Fruit fly (Drosophila melanogaster) whole organism, prepupa: Measurements from ENCODE around the gene Ntf-2.

Experiments
- Blimp-1 ChIP-seq: fragments of 200-800 bp; sonication (Bioruptor generic); optimal IDR thresholded peaks from 3 replicates; lab custom pipeline; 2017; ENCODE audit warnings: missing biosample characterization, missing genetic modification characterization, mild to moderate bottlenecking, moderate library complexity, missing genetic modification reagents
- CG10631 ChIP-seq: fragments of 200-800 bp; sonication (Bioruptor generic); optimal IDR thresholded peaks from 2 replicates; lab custom pipeline; 2016; ENCODE audit warnings: missing biosample characterization, missing genetic modification characterization
- CG10669 ChIP-seq: fragments of 200-800 bp; sonication (Bioruptor generic); optimal IDR thresholded peaks from 3 replicates; lab custom pipeline; 2018; ENCODE audit warnings: missing biosample characterization, mild to moderate bottlenecking, missing genetic modification characterization, moderate library complexity
- CG11762 ChIP-seq: fragments of 200-800 bp; sonication (Bioruptor generic); optimal IDR thresholded peaks from 3 replicates; lab custom pipeline; 2016; ENCODE audit warnings: missing biosample characterization, missing genetic modification characterization; ENCODE audit not compliant: insufficient read depth
- CG1621 ChIP-seq: fragments of 200-800 bp; sonication (Bioruptor generic); optimal IDR thresholded peaks from 3 replicates; lab custom pipeline; 2018; ENCODE audit warnings: missing biosample characterization, mild to moderate bottlenecking, missing genetic modification characterization
- CG16779 ChIP-seq: fragments of 200-800 bp; sonication (Bioruptor generic); optimal IDR thresholded peaks from 3 replicates; lab custom pipeline; 2017; ENCODE audit warnings: missing biosample characterization, mild to moderate bottlenecking, missing genetic modification characterization
- CG3032 ChIP-seq: fragments of 200-800 bp; optimal IDR thresholded peaks from 2 replicates; lab custom pipeline; 2019; ENCODE audit warnings: missing biosample characterization, mild to moderate bottlenecking, missing genetic modification characterization, moderate library complexity
- CG32006 ChIP-seq: fragments of 200-800 bp; sonication (Bioruptor generic); optimal IDR thresholded peaks from 3 replicates; lab custom pipeline; 2017; ENCODE audit warnings: missing biosample characterization, mild to moderate bottlenecking, missing genetic modification characterization
- CG34406 ChIP-seq: fragments of 200-800 bp; sonication (Bioruptor generic); optimal IDR thresholded peaks from 3 replicates; lab custom pipeline; 2016; ENCODE audit warnings: missing biosample characterization, missing genetic modification characterization
- CG4318 ChIP-seq: fragments of 200-800 bp; sonication (Bioruptor generic); optimal IDR thresholded peaks from 3 replicates; lab custom pipeline; 2017; ENCODE audit warnings: missing biosample characterization, mild to moderate bottlenecking, missing genetic modification characterization
- CG6276 ChIP-seq: fragments of 200-800 bp; sonication (Bioruptor generic); optimal IDR thresholded peaks from 2 replicates; lab custom pipeline; 2017; ENCODE audit warnings: missing biosample characterization, mild to moderate bottlenecking, missing genetic modification characterization
- CG6792 ChIP-seq: fragments of 200-800 bp; sonication (Bioruptor generic); optimal IDR thresholded peaks from 3 replicates; lab custom pipeline; 2016; ENCODE audit warnings: missing biosample characterization, missing genetic modification characterization
- CG6808 ChIP-seq: fragments of 200-800 bp; sonication (Bioruptor generic); optimal IDR thresholded peaks from 3 replicates; lab custom pipeline; 2017; ENCODE audit warnings: missing biosample characterization, missing genetic modification characterization, mild to moderate bottlenecking, moderate library complexity, missing genetic modification reagents
- CG6854 ChIP-seq: fragments of 200-800 bp; sonication (Bioruptor generic); optimal IDR thresholded peaks from 2 replicates; lab custom pipeline; 2017; ENCODE audit warnings: missing biosample characterization, mild to moderate bottlenecking, missing genetic modification characterization
- CG7368 ChIP-seq: fragments of 200-800 bp; sonication (Bioruptor generic); optimal IDR thresholded peaks from 3 replicates; lab custom pipeline; 2016; ENCODE audit warnings: missing biosample characterization, missing genetic modification characterization
- CG8119 ChIP-seq: fragments of 200-800 bp; sonication (Bioruptor generic); IDR thresholded peaks from 3 replicates; pipeline ENCODE4 v1.3.6; 2022; ENCODE audit warnings: missing biosample characterization, missing genetic modification characterization
- CG8319 ChIP-seq: fragments of 200-800 bp; sonication (Bioruptor generic); optimal IDR thresholded peaks from 3 replicates; lab custom pipeline; 2016; ENCODE audit warnings: missing biosample characterization, missing genetic modification characterization
- CG8632 ChIP-seq: fragments of 200-800 bp; sonication (Bioruptor generic); optimal IDR thresholded peaks from 3 replicates; lab custom pipeline; 2016; ENCODE audit warnings: missing biosample characterization, missing genetic modification characterization
- CG9139 ChIP-seq: fragments of 200-800 bp; sonication (Bioruptor generic); optimal IDR thresholded peaks from 3 replicates; lab custom pipeline; 2017; ENCODE audit warnings: missing biosample characterization, mild to moderate bottlenecking, missing genetic modification characterization
- Eip75B ChIP-seq: fragments of 200-800 bp; sonication (Bioruptor generic); optimal IDR thresholded peaks from 3 replicates; lab custom pipeline; 2016; ENCODE audit warnings: missing biosample characterization, missing genetic modification characterization
- Ets21C ChIP-seq: fragments of 200-800 bp; sonication (Bioruptor generic); optimal IDR thresholded peaks from 3 replicates; lab custom pipeline; 2016; ENCODE audit warnings: missing biosample characterization, missing genetic modification characterization
- Ets96B ChIP-seq: fragments of 200-800 bp; optimal IDR thresholded peaks from 2 replicates; lab custom pipeline; 2019; ENCODE audit warnings: missing biosample characterization, mild to moderate bottlenecking, missing genetic modification characterization, moderate library complexity
- Gug ChIP-seq: fragments of 200-800 bp; sonication (Bioruptor generic); IDR thresholded peaks from 2 replicates; pipeline ENCODE4 v1.3.6; 2022; ENCODE audit warnings: missing biosample characterization, missing genetic modification characterization
- Hr39 ChIP-seq: fragments of 200-800 bp; sonication (Bioruptor generic); optimal IDR thresholded peaks from 2 replicates; lab custom pipeline; 2016; ENCODE audit warnings: missing biosample characterization, missing genetic modification characterization
- Met ChIP-seq: fragments of 200-800 bp; sonication (Bioruptor generic); optimal IDR thresholded peaks from 3 replicates; lab custom pipeline; 2016; ENCODE audit warnings: missing biosample characterization, missing genetic modification characterization
- OdsH ChIP-seq: fragments of 200-800 bp; sonication (Bioruptor generic); optimal IDR thresholded peaks from 3 replicates; lab custom pipeline; 2016; ENCODE audit warnings: missing biosample characterization, missing genetic modification characterization
- Smox ChIP-seq: fragments of 200-800 bp; sonication (Bioruptor generic); optimal IDR thresholded peaks from 3 replicates; lab custom pipeline; 2016; ENCODE audit warnings: missing biosample characterization, missing genetic modification characterization
- Sox15 ChIP-seq: fragments of 200-800 bp; sonication (Bioruptor generic); optimal IDR thresholded peaks from 3 replicates; lab custom pipeline; 2016; ENCODE audit warnings: missing biosample characterization, missing genetic modification characterization
- achi ChIP-seq: fragments of 200-800 bp; sonication (Bioruptor generic); optimal IDR thresholded peaks from 3 replicates; lab custom pipeline; 2016; ENCODE audit warnings: missing biosample characterization, missing genetic modification characterization
- acj6 ChIP-seq: fragments of 200-800 bp; sonication (Bioruptor generic); optimal IDR thresholded peaks from 3 replicates; lab custom pipeline; 2016; ENCODE audit warnings: missing biosample characterization, missing genetic modification characterization
- dsx ChIP-seq: fragments of 200-800 bp; optimal IDR thresholded peaks from 3 replicates; lab custom pipeline; 2019; ENCODE audit warnings: missing biosample characterization, mild to moderate bottlenecking, missing genetic modification characterization, moderate library complexity; ENCODE audit not compliant: poor library complexity, severe bottlenecking
- eg ChIP-seq: fragments of 200-800 bp; sonication (Bioruptor generic); IDR thresholded peaks from 3 replicates; pipeline ENCODE4 v1.3.6; 2022; ENCODE audit warnings: missing biosample characterization, missing genetic modification characterization
- esn ChIP-seq: fragments of 200-800 bp; sonication (Bioruptor generic); optimal IDR thresholded peaks from 2 replicates; lab custom pipeline; 2016; ENCODE audit warnings: missing biosample characterization, mild to moderate bottlenecking, missing genetic modification characterization, moderate library complexity
- lz ChIP-seq: fragments of 200-800 bp; sonication (Bioruptor generic); optimal IDR thresholded peaks from 3 replicates; lab custom pipeline; 2016; ENCODE audit warnings: missing biosample characterization, missing genetic modification characterization
- net ChIP-seq: fragments of 200-800 bp; sonication (Bioruptor generic); optimal IDR thresholded peaks from 3 replicates; lab custom pipeline; 2016; ENCODE audit warnings: missing biosample characterization, missing genetic modification characterization
- pdm3 ChIP-seq: fragments of 200-800 bp; sonication (Bioruptor generic); optimal IDR thresholded peaks from 3 replicates; lab custom pipeline; 2016; ENCODE audit warnings: missing biosample characterization, missing genetic modification characterization
- spab ChIP-seq: fragments of 200-800 bp; sonication (Bioruptor generic); optimal IDR thresholded peaks from 2 replicates; lab custom pipeline; 2017; ENCODE audit warnings: missing biosample characterization, mild to moderate bottlenecking, missing genetic modification characterization, missing genetic modification reagents
- svp ChIP-seq: fragments of 200-800 bp; sonication (Bioruptor generic); peaks from one replicate; lab custom pipeline; 2016; ENCODE audit warnings: missing biosample characterization, missing genetic modification characterization
- topi ChIP-seq: fragments of 200-800 bp; sonication (Bioruptor generic); optimal IDR thresholded peaks from 3 replicates; lab custom pipeline; 2016; ENCODE audit warnings: missing biosample characterization, missing genetic modification characterization
- vri ChIP-seq: fragments of 200-800 bp; sonication (Bioruptor generic); optimal IDR thresholded peaks from 3 replicates; lab custom pipeline; 2016; ENCODE audit warnings: missing biosample characterization, mild to moderate bottlenecking, missing genetic modification characterization

The Ntf-2 gene

dm6 chrX:21035938-21036324, 662 bp downstream of the Ntf-2 start (continued):
- TF ChIP-seq CG7368 (GFP tag; lab: Kevin White, UChicago) (no peak), CG6808 (no peak), Ets96B (no peak), CG6854 (GFP tag; lab: Kevin White, UChicago) (no peak), achi (no peak), dsx (GFP tag; lab: Kevin White, UChicago) (no peak)

DNA sequence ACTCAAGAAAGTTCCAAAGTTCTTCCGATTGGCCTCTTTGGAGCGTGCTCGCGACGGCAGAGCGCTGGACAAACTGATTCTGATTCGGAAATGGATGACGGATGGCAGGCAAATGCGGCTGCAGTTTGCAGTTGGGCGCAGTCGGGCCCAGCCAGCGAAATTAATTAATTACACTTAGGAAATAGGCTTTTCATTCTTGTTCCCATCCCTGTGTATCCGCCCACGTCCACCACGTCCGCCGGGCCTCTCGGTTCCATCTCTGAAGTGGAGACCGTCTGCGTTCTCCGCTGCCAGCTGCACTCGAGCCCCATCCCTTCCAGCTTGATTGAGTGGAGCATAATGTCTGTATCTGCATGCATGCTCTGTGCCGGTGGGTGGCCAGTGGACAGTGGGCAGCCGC, 5.2 kb downstream of the Ntf-2 start, which contains the start of gene CG15449:
CG15449 (minus strand) TSS at position 101 of the 400 bp plus-strand sequence.
- TF ChIP-seq CG6792 (GFP tag; lab: Kevin White, UChicago), result no peak
- TF ChIP-seq CG3032 (tag; lab: Kevin White, UChicago), result no peak
- no peak for TF ChIP-seq Blimp-1 (GFP tag; lab: Kevin White, UChicago)
- TF ChIP-seq net (GFP tag; lab: Kevin White, UChicago), result no peak
- no peak for TF ChIP-seq Sox15
- no peak for TF ChIP-seq CG8119 (GFP tag; lab: Robert Waterston, UW)
- no peak for TF ChIP-seq dsx (GFP tag; lab: Kevin White, UChicago)
- TF ChIP-seq vri (GFP tag; lab: Kevin White, UChicago), result no peak
- TF ChIP-seq topi, result no peak
- no peak for TF ChIP-seq eg (GFP tag; lab: Robert Waterston, UW)
- TF ChIP-seq CG11762 (GFP tag; lab: Kevin White, UChicago), result no peak
- no peak for TF ChIP-seq Ets96B
- no peak for TF ChIP-seq OdsH
- TF ChIP-seq, all 60 proteins: peak for 0

DNA sequence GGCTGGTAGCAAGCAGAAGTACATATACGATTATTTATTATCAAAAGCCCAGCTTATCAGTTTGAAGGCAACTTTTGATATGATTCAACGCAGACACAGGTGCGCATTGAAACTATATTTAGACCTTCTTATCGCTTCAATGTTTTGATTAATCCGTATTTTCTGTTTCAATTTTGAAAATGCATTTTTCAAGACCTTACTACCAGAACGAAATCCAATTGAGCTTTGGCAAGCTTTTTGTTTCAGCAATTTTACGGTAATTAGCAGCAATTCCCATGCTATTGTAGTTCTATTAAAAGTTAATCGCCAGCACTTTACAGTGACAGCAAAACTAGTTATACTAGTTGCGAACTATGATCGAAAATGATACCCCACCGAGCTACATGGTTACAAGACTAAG, 6.6 kb downstream of the Ntf-2 start, which contains the start of gene Mgstl:
Mgstl (plus strand) TSS at position 301 of the 400 bp plus-strand sequence.
- no peak for TF ChIP-seq CG9139
- TF ChIP-seq CG4318 (GFP tag; lab: Kevin White, UChicago), result no peak
- no peak for TF ChIP-seq CG8632 (GFP tag; lab: Kevin White, UChicago)
- no peak for TF ChIP-seq OdsH
- no peak for TF ChIP-seq CG6854 (GFP tag; lab: Kevin White, UChicago)
- no peak for TF ChIP-seq Smox (GFP tag; lab: Kevin White, UChicago)
- no peak for TF ChIP-seq CG6276
- TF ChIP-seq CG10669 (GFP tag; lab: Kevin White, UChicago), result no peak
- TF ChIP-seq CG16779 (tag; lab: Kevin White, UChicago), result no peak

dm6 chrX:21042638-21043513, 7.6 kb downstream of the Ntf-2 start:
- TF ChIP-seq Hr39 (GFP tag; lab: Kevin White, UChicago) (peak; percentile 28), CG10669 (GFP tag; lab: Kevin White, UChicago) (peak; percentile 83), CG6276 (peak; percentile 90), pdm3 (GFP tag; lab: Kevin White, UChicago) (peak; percentile 71), Blimp-1 (GFP tag; lab: Kevin White, UChicago) (peak; percentile 63), CG34406 (peak; percentile 86), Gug (GFP tag; lab: Robert Waterston, UW) (peak; percentile 90), spab (peak; percentile 75), CG10631 (GFP tag; lab: Kevin White, UChicago) (peak; percentile 79), Met (peak; percentile 80), CG32006 (GFP tag; lab: Kevin White, UChicago) (peak; percentile 88), CG3032 (tag; lab: Kevin White, UChicago) (peak; percentile 90), Ets96B (peak; percentile 92), Ets21C (peak; percentile 2), CG8632 (GFP tag; lab: Kevin White, UChicago) (peak; percentile 85), lz (GFP tag; lab: Kevin White, UChicago) (peak; percentile 65), CG6854 (GFP tag; lab: Kevin White, UChicago) (peak; percentile 81), Eip75B (GFP tag; lab: Kevin White, UChicago) (peak; percentile 74), achi (peak; percentile 86), CG7368 (GFP tag; lab: Kevin White, UChicago) (peak; percentile 79), CG1621 (tag; lab: Kevin White, UChicago) (peak; percentile 82), CG8119 (GFP tag; lab: Robert Waterston, UW) (peak; percentile 94), CG4318 (GFP tag; lab: Kevin White, UChicago) (peak; percentile 82), esn (GFP tag; lab: Kevin White, UChicago) (peak; percentile 84), acj6 (GFP tag; lab: Kevin White, UChicago) (peak; percentile 83), Smox (GFP tag; lab: Kevin White, UChicago) (peak; percentile 66), CG6792 (GFP tag; lab: Kevin White, UChicago) (peak; percentile 79), topi (peak; percentile 77), CG11762 (GFP tag; lab: Kevin White, UChicago) (peak; percentile 79), svp (GFP tag; lab: Kevin White, UChicago) (peak; percentile 86), CG9139 (peak; percentile 72), CG8319 (GFP tag; lab: Kevin White, UChicago) (peak; percentile 37)
